Worm (Caenorhabditis elegans): ENCODE data around the gene Y37E11AL.9.
A peak's percentile ranks its signal among the peaks of the same experiment; 100 is the strongest.

Gene Y37E11AL.9

ce11 chrIV:3740830-3741477 lies 40.5 kb upstream of the Y37E11AL.9 start, which contains the start of gene nape-1 (continued):
- TF ChIP-seq mes-2 (tag; optimal IDR thresholded peaks at IDR 0.05; ENCODE audit: poor library complexity, severe bottlenecking), result peak; percentile 57
- no peak for TF ChIP-seq madf-5 (GFP tag; IDR thresholded peaks at IDR 0.05)
- TF ChIP-seq hif-1 (tag; optimal IDR thresholded peaks at IDR 0.05), result peak in 1 of 2 experiments; percentile 55
- no peak for TF ChIP-seq arid-1 (GFP tag; conservative IDR thresholded peaks at IDR 0.05)
- peak in 1 of 2 experiments; percentile 62 for TF ChIP-seq lsy-2 (tag; optimal IDR thresholded peaks at IDR 0.05)
- TF ChIP-seq daf-12 (tag; optimal IDR thresholded peaks at IDR 0.05), result no peak
- no peak for TF ChIP-seq ceh-32 (tag; optimal IDR thresholded peaks at IDR 0.05; ENCODE audit: poor library complexity)
- TF ChIP-seq snpc-4 (tag; optimal IDR thresholded peaks at IDR 0.05), result no peak
- peak; percentile 47; the same call in 1 of the 2 replicates for TF ChIP-seq hmg-1.1 (GFP tag; IDR thresholded peaks at IDR 0.05)
- TF ChIP-seq unc-62 (GFP tag; optimal IDR thresholded peaks at IDR 0.05 in 1 of 2), result no peak
- no peak for TF ChIP-seq unc-62 (tag; optimal IDR thresholded peaks at IDR 0.05)
- TF ChIP-seq lim-7 (GFP tag; IDR thresholded peaks at IDR 0.05), result no peak
- peak in 1 of 2 experiments; percentile 80 for TF ChIP-seq mdl-1 (tag; optimal IDR thresholded peaks at IDR 0.05)
- peak; percentile 52; the same call in 1 of the 2 replicates for TF ChIP-seq egl-43 (GFP tag; IDR thresholded peaks at IDR 0.05)
- TF ChIP-seq rbr-2 (tag; optimal IDR thresholded peaks at IDR 0.05), result peak; percentile 12
- TF ChIP-seq nhr-28 (tag; optimal IDR thresholded peaks at IDR 0.05), result peak; percentile 94
- TF ChIP-seq fkh-10 (GFP tag; optimal IDR thresholded peaks at IDR 0.05), result peak; percentile 29
- no peak for TF ChIP-seq duxl-1 (tag; optimal IDR thresholded peaks at IDR 0.05; ENCODE audit: poor library complexity)
- peak; percentile 22 for TF ChIP-seq nhr-6 (tag; optimal IDR thresholded peaks at IDR 0.05)
- TF ChIP-seq pqm-1 (tag; optimal IDR thresholded peaks at IDR 0.05), result peak; percentile 49
- no peak for TF ChIP-seq ZK546.5 (tag; optimal IDR thresholded peaks at IDR 0.05)
- TF ChIP-seq mxl-3 (GFP tag; optimal IDR thresholded peaks at IDR 0.05), result peak; percentile 55
- TF ChIP-seq unc-39 (tag; optimal IDR thresholded peaks at IDR 0.05), result no peak
- peak; percentile 53 for TF ChIP-seq lin-13 (GFP tag; optimal IDR thresholded peaks at IDR 0.05)
- peak; percentile 80 for TF ChIP-seq hlh-11 (tag; optimal IDR thresholded peaks at IDR 0.05)
- TF ChIP-seq hlh-30 (tag; optimal IDR thresholded peaks at IDR 0.05; ENCODE audit: insufficient read depth), result peak; percentile 63

ce11 chrIV:3738655-3739403 lies 38.4 kb upstream of the Y37E11AL.9 start, which contains the start of gene nape-2:
Gene nape-2, minus strand, starts transcription at chrIV:3738925.
- TF ChIP-seq unc-130 (GFP tag; optimal IDR thresholded peaks at IDR 0.05) (no peak), nhr-41 (GFP tag; IDR thresholded peaks at IDR 0.05) (no peak), mep-1 (tag; optimal IDR thresholded peaks at IDR 0.05) (no peak), lir-3 (tag; optimal IDR thresholded peaks at IDR 0.05) (no peak), pqm-1 (tag; optimal IDR thresholded peaks at IDR 0.05) (no peak), zip-11 (GFP tag; IDR thresholded peaks at IDR 0.05) (no peak), lin-1 (GFP tag; IDR thresholded peaks at IDR 0.05) (no peak), nhr-28 (tag; optimal IDR thresholded peaks at IDR 0.05) (peak; percentile 71), hlh-11 (tag; optimal IDR thresholded peaks at IDR 0.05) (peak; percentile 7), nhr-10 (tag; optimal IDR thresholded peaks at IDR 0.05) (no peak), mes-2 (tag; optimal IDR thresholded peaks at IDR 0.05; ENCODE audit: poor library complexity, severe bottlenecking) (peak; percentile 6), dve-1 (tag; optimal IDR thresholded peaks at IDR 0.05; ENCODE audit: insufficient read depth) (peak; percentile 34), zfp-2 (tag; optimal IDR thresholded peaks at IDR 0.05) (no peak), dpl-1 (GFP tag; optimal IDR thresholded peaks at IDR 0.05) (peak; percentile 30), dmd-9 (GFP tag; IDR thresholded peaks at IDR 0.05) (no peak), dmd-6 (GFP tag; IDR thresholded peaks at IDR 0.05) (no peak), lin-29 (GFP tag; IDR thresholded peaks at IDR 0.05) (no peak), lin-38 (GFP tag; IDR thresholded peaks at IDR 0.05) (peak; percentile 76), Y48G9A.11 (GFP tag; IDR thresholded peaks at IDR 0.05) (no peak), Y105C5A.15 (GFP tag; IDR thresholded peaks at IDR 0.05) (no peak), fkh-10 (GFP tag; optimal IDR thresholded peaks at IDR 0.05) (no peak), ceh-44 (GFP tag; IDR thresholded peaks at IDR 0.05) (no peak), F10B5.3 (tag; optimal IDR thresholded peaks at IDR 0.05) (no peak), hif-1 (tag; optimal IDR thresholded peaks at IDR 0.05) (no peak), F37D6.2 (tag; optimal IDR thresholded peaks at IDR 0.05) (no peak), aha-1 (tag) (peak; percentile 97), unc-39 (tag; optimal IDR thresholded peaks at IDR 0.05) (no peak), nhr-102 (tag; optimal IDR thresholded peaks at IDR 0.05) (peak; percentile 37)
